Worm (Caenorhabditis elegans) whole organism, L2 larva: ENCODE results near the gene C12D5.10.

Source experiments
- C34F6.9 ChIP-seq: fragments of 150-350 bp; optimal IDR thresholded peaks from 2 replicates; lab custom pipeline; 2014; ENCODE audit warnings: missing biosample characterization, missing genetic modification characterization
- F13H6.1 ChIP-seq: sonication (generic microtip); optimal IDR thresholded peaks from 2 replicates; lab custom pipeline; 2016; ENCODE audit warnings: missing genetic modification characterization, missing compliant biosample characterization
- R02D3.7 ChIP-seq: fragments of 150-350 bp; optimal IDR thresholded peaks from 2 replicates; lab custom pipeline; 2014; ENCODE audit warnings: missing biosample characterization, missing genetic modification characterization
- Y55F3AM.14 ChIP-seq: fragments of 200-800 bp; sonication (Bioruptor generic); optimal IDR thresholded peaks from 2 replicates; lab custom pipeline; 2018; ENCODE audit warnings: mild to moderate bottlenecking, missing genetic modification characterization, missing compliant biosample characterization
- ZK546.5 ChIP-seq: sonication (generic microtip); optimal IDR thresholded peaks from 2 replicates; lab custom pipeline; 2017; ENCODE audit warnings: missing biosample characterization, missing genetic modification characterization
- alr-1 ChIP-seq: fragments of 150-350 bp; optimal IDR thresholded peaks from 2 replicates; lab custom pipeline; 2014; ENCODE audit warnings: missing biosample characterization, missing genetic modification characterization
- aly-2 ChIP-seq: fragments of 150-350 bp; optimal IDR thresholded peaks from 2 replicates; lab custom pipeline; 2014; ENCODE audit warnings: missing biosample characterization, missing genetic modification characterization
- ama-1 ChIP-seq: fragments of 150-350 bp; optimal IDR thresholded peaks from 2 replicates; lab custom pipeline; 2018; ENCODE audit warnings: inconsistent platforms
- blmp-1 ChIP-seq: sonication (generic microtip); optimal IDR thresholded peaks from 2 replicates; lab custom pipeline; 2017; ENCODE audit warnings: missing genetic modification characterization, mild to moderate bottlenecking, missing compliant biosample characterization, antibody characterized with exemption, moderate library complexity; ENCODE audit not compliant: insufficient read depth
- ceh-16 ChIP-seq: fragments of 150-350 bp; optimal IDR thresholded peaks from 2 replicates; lab custom pipeline; 2014; ENCODE audit warnings: missing biosample characterization, missing genetic modification characterization
- ceh-82 ChIP-seq: fragments of 150-350 bp; optimal IDR thresholded peaks from 2 replicates; lab custom pipeline; 2014; ENCODE audit warnings: missing biosample characterization, missing genetic modification characterization
- crh-2 ChIP-seq: sonication (generic microtip); optimal IDR thresholded peaks from 2 replicates; lab custom pipeline; 2017; ENCODE audit warnings: missing biosample characterization, missing genetic modification characterization
- dmd-4 ChIP-seq: sonication (generic microtip); optimal IDR thresholded peaks from 2 replicates; lab custom pipeline; 2017; ENCODE audit warnings: missing biosample characterization, missing genetic modification characterization
- elt-1 ChIP-seq: fragments of 150-350 bp; optimal IDR thresholded peaks from 2 replicates; lab custom pipeline; 2014; ENCODE audit warnings: missing biosample characterization, missing genetic modification characterization
- elt-3 ChIP-seq: sonication (generic microtip); optimal IDR thresholded peaks from 2 replicates; lab custom pipeline; 2017; ENCODE audit warnings: missing biosample characterization, missing genetic modification characterization
- fos-1 ChIP-seq: fragments of 150-350 bp; optimal IDR thresholded peaks from 2 replicates; lab custom pipeline; 2014; ENCODE audit warnings: missing biosample characterization, missing genetic modification characterization
- lin-11 ChIP-seq: fragments of 150-350 bp; sonication (generic microtip); optimal IDR thresholded peaks from 2 replicates; lab custom pipeline; 2014; ENCODE audit warnings: missing biosample characterization, missing genetic modification characterization, inconsistent platforms, mixed read lengths
- lin-39 ChIP-seq: fragments of 150-350 bp; optimal IDR thresholded peaks from 2 replicates; lab custom pipeline; 2014; ENCODE audit warnings: missing biosample characterization, missing genetic modification reagents, missing genetic modification characterization
- lsy-2 ChIP-seq, 2 experiments: fragments of 150-350 bp in 1 of 2; sonication (generic microtip) in 1 of 2; optimal IDR thresholded peaks; 2 replicates each; lab custom pipeline; 2014 to 2017; ENCODE audit warnings: missing biosample characterization in 2 of 2, missing genetic modification characterization in 2 of 2
- mdl-1 ChIP-seq, 2 experiments: fragments of 150-350 bp in 1 of 2; sonication (generic microtip) in 1 of 2; optimal IDR thresholded peaks; 2 replicates each; lab custom pipeline; 2017; ENCODE audit warnings: missing biosample characterization in 2 of 2, missing genetic modification characterization in 2 of 2
- nhr-10 ChIP-seq: sonication (generic microtip); optimal IDR thresholded peaks from 2 replicates; lab custom pipeline; 2017; ENCODE audit warnings: missing biosample characterization, missing genetic modification characterization
- nhr-129 ChIP-seq: fragments of 150-350 bp; optimal IDR thresholded peaks from 2 replicates; lab custom pipeline; 2014; ENCODE audit warnings: missing biosample characterization, missing genetic modification characterization
- nhr-21 ChIP-seq: fragments of 150-350 bp; optimal IDR thresholded peaks from 2 replicates; lab custom pipeline; 2014; ENCODE audit warnings: missing biosample characterization, missing genetic modification characterization
- nhr-23 ChIP-seq: fragments of 150-350 bp; optimal IDR thresholded peaks from 2 replicates; lab custom pipeline; 2014; ENCODE audit warnings: missing biosample characterization, missing genetic modification reagents, missing genetic modification characterization
- nhr-237 ChIP-seq: fragments of 150-350 bp; optimal IDR thresholded peaks from 2 replicates; lab custom pipeline; 2014; ENCODE audit warnings: missing biosample characterization, missing genetic modification characterization
- nhr-6 ChIP-seq: fragments of 150-350 bp; optimal IDR thresholded peaks from 2 replicates; lab custom pipeline; 2014; ENCODE audit warnings: missing biosample characterization, missing genetic modification characterization
- nhr-77 ChIP-seq: fragments of 150-350 bp; optimal IDR thresholded peaks from 2 replicates; lab custom pipeline; 2014; ENCODE audit warnings: missing biosample characterization, missing genetic modification characterization
- sem-4 ChIP-seq: fragments of 150-350 bp; optimal IDR thresholded peaks from 2 replicates; lab custom pipeline; 2014; ENCODE audit warnings: missing biosample characterization, missing genetic modification reagents, missing genetic modification characterization
- skn-1 ChIP-seq: sonication (generic microtip); optimal IDR thresholded peaks from 2 replicates; lab custom pipeline; 2017; ENCODE audit warnings: missing biosample characterization, missing genetic modification characterization
- sma-9 ChIP-seq, 2 experiments: fragments of 150-350 bp in 1 of 2; sonication (generic microtip) in 1 of 2; optimal IDR thresholded peaks; 2 replicates each; lab custom pipeline; 2014 to 2016; ENCODE audit warnings: missing genetic modification characterization in 2 of 2, mild to moderate bottlenecking in 1 of 2, missing biosample characterization in 1 of 2, missing compliant biosample characterization in 1 of 2, missing genetic modification reagents in 1 of 2, moderate library complexity in 1 of 2
- snpc-4 ChIP-seq: fragments of 150-350 bp; optimal IDR thresholded peaks from 2 replicates; lab custom pipeline; 2014; ENCODE audit warnings: missing biosample characterization, missing genetic modification characterization
- unc-39 ChIP-seq: fragments of 150-350 bp; optimal IDR thresholded peaks from 2 replicates; lab custom pipeline; 2014; ENCODE audit warnings: missing biosample characterization, missing genetic modification characterization
- unc-55 ChIP-seq: fragments of 150-350 bp; sonication (generic microtip); optimal IDR thresholded peaks from 3 replicates; lab custom pipeline; 2014; ENCODE audit warnings: missing biosample characterization, missing genetic modification reagents, missing genetic modification characterization
- zag-1 ChIP-seq: fragments of 150-350 bp; optimal IDR thresholded peaks from 2 replicates; lab custom pipeline; 2014; ENCODE audit warnings: missing biosample characterization, missing genetic modification characterization
- ztf-11 ChIP-seq: sonication (generic microtip); optimal IDR thresholded peaks from 2 replicates; lab custom pipeline; 2017; ENCODE audit warnings: missing biosample characterization, missing genetic modification characterization

C12D5.10 gene

ce11 chrV:7681388-7681787, 11.9 kb downstream of the C12D5.10 start, which contains the start of gene cyp-33A1:
TSS of gene cyp-33A1 (minus strand) at chrV:7681459.
- TF ChIP-seq skn-1 (tag; lab: Kevin White, UChicago) (no peak), unc-39 (tag; lab: Kevin White, UChicago) (no peak), ama-1 (lab: Kevin White, UChicago) (no peak), nhr-129 (tag; lab: Kevin White, UChicago) (peak; percentile 21), sma-9 (GFP tag; optimal IDR thresholded peaks at IDR 0.05; lab: Kevin White, UChicago) (peak; percentile 80), sma-9 (tag; optimal IDR thresholded peaks at IDR 0.05; lab: Kevin White, UChicago) (no peak), nhr-23 (tag; lab: Kevin White, UChicago) (no peak), crh-2 (tag; lab: Kevin White, UChicago) (peak; percentile 30), snpc-4 (tag; lab: Kevin White, UChicago) (no peak), ceh-82 (tag; lab: Kevin White, UChicago) (no peak), fos-1 (tag; lab: Kevin White, UChicago) (peak; percentile 34), dmd-4 (no peak)

DNA sequence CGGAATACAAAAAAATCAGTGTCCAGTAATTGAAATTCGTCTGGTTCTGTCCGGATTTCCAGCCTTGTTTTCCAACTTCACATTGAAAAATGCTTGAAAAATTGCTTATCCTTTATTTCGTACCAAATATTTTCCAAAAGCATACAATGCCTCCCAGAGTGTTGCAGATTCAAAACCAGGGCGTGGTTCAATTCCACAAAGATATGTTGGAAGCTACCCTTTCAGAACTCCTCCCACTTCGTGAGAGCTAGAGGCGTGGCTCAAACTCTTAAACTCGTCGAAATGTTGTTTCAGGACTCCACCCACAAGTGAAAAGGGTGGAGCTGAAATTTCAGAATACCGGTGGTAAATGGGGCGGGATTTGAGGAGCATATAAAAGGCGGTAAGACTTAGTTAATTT, 17.4 kb downstream of the C12D5.10 start, which contains the start of gene C12D5.3:
Gene C12D5.3 (plus strand): TSS at position 301 of the 400 bp plus-strand sequence.
- TF ChIP-seq zag-1 (tag; lab: Kevin White, UChicago) (no peak), crh-2 (tag; lab: Kevin White, UChicago) (no peak), sem-4 (tag; lab: Kevin White, UChicago) (no peak), nhr-129 (tag; lab: Kevin White, UChicago) (no peak), Y55F3AM.14 (GFP tag; lab: Kevin White, UChicago) (no peak), nhr-6 (tag; lab: Kevin White, UChicago) (no peak), mdl-1 (tag; optimal IDR thresholded peaks at IDR 0.05; lab: Kevin White, UChicago) (no peak), nhr-237 (no peak)

ce11 chrV:7672258-7672657, 21.0 kb downstream of the C12D5.10 start, which contains the start of gene C12D5.4:
TSS of gene C12D5.4 (plus strand) at chrV:7672558.
- no peak for TF ChIP-seq unc-55 (GFP tag; lab: Kevin White, UChicago)
- no peak for TF ChIP-seq elt-1 (tag; lab: Kevin White, UChicago)
- no peak for TF ChIP-seq sem-4 (tag; lab: Kevin White, UChicago)
- TF ChIP-seq blmp-1, result no peak
- TF ChIP-seq alr-1, result no peak
- TF ChIP-seq ceh-16 (tag; lab: Kevin White, UChicago), result no peak
- no peak for TF ChIP-seq nhr-10
- no peak for TF ChIP-seq lin-11 (tag; lab: Kevin White, UChicago)
- TF ChIP-seq nhr-77 (tag; lab: Kevin White, UChicago), result no peak
- no peak for TF ChIP-seq crh-2 (tag; lab: Kevin White, UChicago)
- TF ChIP-seq C34F6.9, result no peak
- TF ChIP-seq ztf-11, result no peak
- TF ChIP-seq mdl-1 (tag; optimal IDR thresholded peaks at IDR 0.05; lab: Kevin White, UChicago), result no peak
- TF ChIP-seq nhr-23 (tag; lab: Kevin White, UChicago), result no peak
- TF ChIP-seq nhr-237, result no peak

DNA sequence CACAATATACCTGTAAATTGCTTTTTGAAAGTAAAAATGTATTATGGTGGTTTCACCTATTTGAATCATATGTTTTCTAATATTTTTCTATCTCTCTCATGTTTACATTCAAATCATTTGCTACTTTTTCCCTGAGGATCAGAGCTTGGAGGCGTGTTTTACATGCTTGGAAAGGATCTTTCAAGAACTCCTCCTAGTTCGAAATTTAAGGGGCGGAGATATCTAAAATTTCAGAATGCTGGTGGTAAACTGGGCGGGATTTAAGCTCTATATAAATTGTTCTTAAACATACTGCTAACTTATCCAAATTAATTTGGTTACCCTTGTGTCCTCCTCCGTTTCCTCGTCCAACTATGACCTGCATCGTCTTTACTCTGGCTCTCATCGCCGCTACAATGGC, 25.4 kb downstream of the C12D5.10 start, which contains the start of gene C12D5.5:
Gene C12D5.5 (plus strand): TSS at position 301 of the 400 bp plus-strand sequence.
- TF ChIP-seq lin-39 (tag; lab: Kevin White, UChicago) (no peak), ZK546.5 (tag; lab: Kevin White, UChicago) (no peak), unc-55 (GFP tag; lab: Kevin White, UChicago) (no peak), aly-2 (tag; lab: Kevin White, UChicago) (no peak), skn-1 (tag; lab: Kevin White, UChicago) (no peak), alr-1 (no peak), F13H6.1 (tag; lab: Kevin White, UChicago) (no peak), fos-1 (tag; lab: Kevin White, UChicago) (no peak), nhr-6 (tag; lab: Kevin White, UChicago) (no peak), nhr-237 (no peak), nhr-21 (tag; lab: Kevin White, UChicago) (no peak), mdl-1 (tag; optimal IDR thresholded peaks at IDR 0.05; lab: Kevin White, UChicago) (no peak), Y55F3AM.14 (GFP tag; lab: Kevin White, UChicago) (no peak), nhr-77 (tag; lab: Kevin White, UChicago) (no peak), R02D3.7 (tag; lab: Kevin White, UChicago) (no peak), ztf-11 (no peak), elt-3 (tag; lab: Kevin White, UChicago) (no peak), lsy-2 (tag; optimal IDR thresholded peaks at IDR 0.05; lab: Kevin White, UChicago) (no peak)
